Worm (Caenorhabditis elegans) whole organism, L4 larva: ENCODE results near the gene glb-16.

ENCODE experiments used
- D1046.2 ChIP-seq: fragments of 200-800 bp; sonication (Bioruptor generic); IDR thresholded peaks from 2 replicates; pipeline ENCODE4 v1.3.6; 2022; ENCODE audit warnings: missing genetic modification characterization, missing compliant biosample characterization
- F49E8.2 ChIP-seq: sonication (generic microtip); optimal IDR thresholded peaks from 2 replicates; lab custom pipeline; 2016; ENCODE audit warnings: missing compliant biosample characterization, mild to moderate bottlenecking, missing genetic modification characterization, borderline replicate concordance
- T26A8.4 ChIP-seq: fragments of 200-800 bp; sonication (Bioruptor generic); IDR thresholded peaks from 2 replicates; pipeline ENCODE4 v1.3.6; 2022; ENCODE audit warnings: missing genetic modification characterization, missing compliant biosample characterization
- Y48G9A.11 ChIP-seq: fragments of 200-800 bp; sonication (Bioruptor generic); IDR thresholded peaks from 2 replicates; pipeline ENCODE4 v1.3.6; 2022; ENCODE audit warnings: missing genetic modification reagents, missing genetic modification characterization, missing compliant biosample characterization
- aha-1 ChIP-seq: fragments of 150-350 bp; peaks from one replicate; lab custom pipeline; 2014; ENCODE audit warnings: missing biosample characterization, missing genetic modification characterization
- ama-1 ChIP-seq: fragments of 150-350 bp; optimal IDR thresholded peaks from 2 replicates; lab custom pipeline; 2014; ENCODE audit warnings: inconsistent platforms, mixed read lengths
- ceh-20 ChIP-seq: fragments of 200-800 bp; sonication (Bioruptor generic); IDR thresholded peaks from 2 replicates; pipeline ENCODE4 v1.3.6; 2022; ENCODE audit warnings: missing genetic modification reagents, missing genetic modification characterization, missing compliant biosample characterization
- daf-12 ChIP-seq: fragments of 150-350 bp; optimal IDR thresholded peaks from 2 replicates; lab custom pipeline; 2014; ENCODE audit warnings: missing biosample characterization, missing genetic modification reagents, missing genetic modification characterization
- daf-19 ChIP-seq: fragments of 200-800 bp; sonication (Bioruptor generic); conservative IDR thresholded peaks from 2 replicates; pipeline ENCODE4 v1.3.6; 2022; ENCODE audit warnings: missing genetic modification characterization, missing compliant biosample characterization
- dmd-6 ChIP-seq: fragments of 200-800 bp; sonication (Bioruptor generic); IDR thresholded peaks from 2 replicates; pipeline ENCODE4 v1.3.6; 2022; ENCODE audit warnings: missing genetic modification reagents, missing genetic modification characterization, missing compliant biosample characterization
- duxl-1 ChIP-seq: sonication (generic microtip); optimal IDR thresholded peaks from 2 replicates; lab custom pipeline; 2016; ENCODE audit warnings: mild to moderate bottlenecking, missing genetic modification characterization, moderate library complexity, missing compliant biosample characterization; ENCODE audit not compliant: poor library complexity
- egl-27 ChIP-seq: sonication (generic microtip); optimal IDR thresholded peaks from 3 replicates; lab custom pipeline; 2017; ENCODE audit warnings: missing biosample characterization, missing genetic modification reagents, missing genetic modification characterization
- egl-43 ChIP-seq: fragments of 200-800 bp; sonication (Bioruptor generic); IDR thresholded peaks from 2 replicates; pipeline ENCODE4 v1.3.6; 2022; ENCODE audit warnings: missing genetic modification reagents, missing genetic modification characterization, missing compliant biosample characterization
- fos-1 ChIP-seq: fragments of 150-350 bp; optimal IDR thresholded peaks from 2 replicates; lab custom pipeline; 2014; ENCODE audit warnings: missing biosample characterization, missing genetic modification characterization
- hlh-11 ChIP-seq: fragments of 200-800 bp; sonication (Bioruptor generic); optimal IDR thresholded peaks from 2 replicates; lab custom pipeline; 2018; ENCODE audit warnings: mild to moderate bottlenecking, missing genetic modification characterization, missing compliant biosample characterization
- hlh-30 ChIP-seq: sonication (generic microtip); optimal IDR thresholded peaks from 2 replicates; lab custom pipeline; 2017; ENCODE audit warnings: antibody characterized with exemption, mild to moderate bottlenecking, missing genetic modification characterization, missing compliant biosample characterization; ENCODE audit not compliant: insufficient read depth
- jun-1 ChIP-seq: fragments of 150-350 bp; optimal IDR thresholded peaks from 2 replicates; lab custom pipeline; 2014; ENCODE audit warnings: missing biosample characterization, missing genetic modification reagents, missing genetic modification characterization
- lin-1 ChIP-seq: fragments of 200-800 bp; sonication (Bioruptor generic); IDR thresholded peaks from 2 replicates; pipeline ENCODE4 v1.3.6; 2022; ENCODE audit warnings: missing genetic modification reagents, missing genetic modification characterization, missing compliant biosample characterization
- madf-5 ChIP-seq, 2 experiments: fragments of 200-800 bp; sonication (Bioruptor generic); IDR thresholded peaks; 2 replicates each; pipeline ENCODE4 v1.3.6; 2022; ENCODE audit warnings: missing compliant biosample characterization in 2 of 2, missing genetic modification characterization in 2 of 2
- madf-9 ChIP-seq: fragments of 200-800 bp; sonication (Bioruptor generic); conservative IDR thresholded peaks from 2 replicates; pipeline ENCODE4 v1.3.6; 2022; ENCODE audit warnings: missing genetic modification reagents, missing genetic modification characterization, missing compliant biosample characterization
- mdl-1 ChIP-seq, 2 experiments: fragments of 150-350 bp in 1 of 2; sonication (generic microtip) in 1 of 2; optimal IDR thresholded peaks; 2 replicates each; lab custom pipeline; 2014 to 2017; ENCODE audit warnings: missing biosample characterization in 2 of 2, missing genetic modification characterization in 2 of 2
- mep-1 ChIP-seq: fragments of 150-350 bp; sonication (generic microtip); optimal IDR thresholded peaks from 3 replicates; lab custom pipeline; 2014; ENCODE audit warnings: missing biosample characterization, missing genetic modification characterization
- mxl-3 ChIP-seq: fragments of 200-800 bp; sonication (Bioruptor generic); optimal IDR thresholded peaks from 2 replicates; lab custom pipeline; 2018; ENCODE audit warnings: mild to moderate bottlenecking, missing genetic modification characterization, missing compliant biosample characterization
- nhr-25 ChIP-seq: sonication (generic microtip); optimal IDR thresholded peaks from 2 replicates; lab custom pipeline; 2017; ENCODE audit warnings: missing genetic modification characterization, mild to moderate bottlenecking, missing compliant biosample characterization, antibody characterized with exemption, moderate library complexity, borderline replicate concordance; ENCODE audit not compliant: insufficient read depth
- nhr-42 ChIP-seq: fragments of 200-800 bp; sonication (Bioruptor generic); IDR thresholded peaks from 2 replicates; pipeline ENCODE4 v1.3.6; 2022; ENCODE audit warnings: missing genetic modification characterization, missing compliant biosample characterization
- nhr-6 ChIP-seq: fragments of 150-350 bp; optimal IDR thresholded peaks from 2 replicates; lab custom pipeline; 2014; ENCODE audit warnings: missing biosample characterization, missing genetic modification characterization
- nhr-77 ChIP-seq: fragments of 150-350 bp; optimal IDR thresholded peaks from 2 replicates; lab custom pipeline; 2014; ENCODE audit warnings: missing biosample characterization, missing genetic modification characterization
- set-16 ChIP-seq: fragments of 200-800 bp; sonication (Bioruptor generic); IDR thresholded peaks from 2 replicates; pipeline ENCODE4 v1.3.6; 2022; ENCODE audit warnings: missing genetic modification reagents, missing genetic modification characterization, missing compliant biosample characterization
- skn-1 ChIP-seq: fragments of 150-350 bp; optimal IDR thresholded peaks from 2 replicates; lab custom pipeline; 2014; ENCODE audit warnings: missing biosample characterization, missing genetic modification characterization
- snpc-1.2 ChIP-seq: fragments of 200-800 bp; sonication (Bioruptor generic); IDR thresholded peaks from 2 replicates; pipeline ENCODE4 v1.3.6; 2022; ENCODE audit warnings: missing genetic modification reagents, missing genetic modification characterization, missing compliant biosample characterization
- snpc-4 ChIP-seq: fragments of 150-350 bp; optimal IDR thresholded peaks from 2 replicates; lab custom pipeline; 2014; ENCODE audit warnings: missing biosample characterization, missing genetic modification characterization
- tra-1 ChIP-seq: fragments of 200-800 bp; sonication (Bioruptor generic); IDR thresholded peaks from 2 replicates; pipeline ENCODE4 v1.3.6; 2022; ENCODE audit warnings: missing genetic modification reagents, missing genetic modification characterization, missing compliant biosample characterization
- unc-130 ChIP-seq: sonication (generic microtip); optimal IDR thresholded peaks from 2 replicates; lab custom pipeline; 2016; ENCODE audit warnings: missing genetic modification reagents, missing genetic modification characterization, missing compliant biosample characterization
- unc-62 ChIP-seq, 3 experiments: fragments of 150-350 bp in 1 of 3; sonication (generic microtip); optimal IDR thresholded peaks in 2 of 3; peaks in 1 of 3; 1 replicate in 1 of 3; 2 replicates in 2 of 3; lab custom pipeline; 2014 to 2017; ENCODE audit warnings: missing biosample characterization in 3 of 3, missing genetic modification characterization in 3 of 3, missing genetic modification reagents in 3 of 3, missing genotype in 1 of 3
- vab-7 ChIP-seq: fragments of 200-800 bp; sonication (Bioruptor generic); IDR thresholded peaks from 2 replicates; pipeline ENCODE4 v1.3.6; 2022; ENCODE audit warnings: missing genetic modification reagents, missing genetic modification characterization, missing compliant biosample characterization
- zip-11 ChIP-seq: fragments of 200-800 bp; sonication (Bioruptor generic); IDR thresholded peaks from 2 replicates; pipeline ENCODE4 v1.3.6; 2022; ENCODE audit warnings: missing genetic modification characterization, missing compliant biosample characterization
- ztf-11 ChIP-seq: fragments of 150-350 bp; optimal IDR thresholded peaks from 2 replicates; lab custom pipeline; 2014; ENCODE audit warnings: missing biosample characterization, missing genetic modification characterization
- ztf-7 ChIP-seq: fragments of 150-350 bp; optimal IDR thresholded peaks from 2 replicates; lab custom pipeline; 2014; ENCODE audit warnings: missing biosample characterization, missing genetic modification characterization

glb-16 gene

DNA sequence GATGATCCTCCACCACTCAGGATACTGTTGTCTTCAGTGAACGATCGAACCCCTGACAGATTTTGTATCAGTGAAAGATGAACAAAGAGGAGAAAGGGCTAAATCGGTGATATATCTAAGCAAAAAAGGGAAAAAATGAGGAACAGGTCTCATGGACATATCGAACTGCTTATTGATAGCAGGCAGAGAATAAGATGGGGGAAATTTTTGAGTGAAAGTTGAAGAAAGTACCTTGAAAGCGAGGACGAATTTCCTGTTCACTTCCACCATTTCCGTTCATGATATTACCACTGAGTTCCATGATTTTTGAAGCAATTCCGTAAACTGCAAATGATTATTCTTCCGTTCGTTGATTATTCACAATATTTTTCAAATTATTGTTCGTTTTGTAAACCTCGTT is 13.4 kb upstream of the glb-16 start:
- TF ChIP-seq T26A8.4 (GFP tag; lab: Robert Waterston, UW) (no peak), mep-1 (tag; lab: Kevin White, UChicago) (no peak), snpc-1.2 (GFP tag; lab: Robert Waterston, UW) (no peak), F49E8.2 (tag; lab: Kevin White, UChicago) (no peak), fos-1 (tag; lab: Kevin White, UChicago) (no peak), madf-9 (GFP tag; lab: Robert Waterston, UW) (no peak), aha-1 (tag; lab: Kevin White, UChicago) (no peak), jun-1 (tag; lab: Kevin White, UChicago) (no peak), vab-7 (GFP tag; lab: Robert Waterston, UW) (no peak), unc-130 (GFP tag; lab: Kevin White, UChicago) (no peak), tra-1 (GFP tag; lab: Robert Waterston, UW) (no peak)
- TF ChIP-seq, all 104 proteins: peak for 0

DNA sequence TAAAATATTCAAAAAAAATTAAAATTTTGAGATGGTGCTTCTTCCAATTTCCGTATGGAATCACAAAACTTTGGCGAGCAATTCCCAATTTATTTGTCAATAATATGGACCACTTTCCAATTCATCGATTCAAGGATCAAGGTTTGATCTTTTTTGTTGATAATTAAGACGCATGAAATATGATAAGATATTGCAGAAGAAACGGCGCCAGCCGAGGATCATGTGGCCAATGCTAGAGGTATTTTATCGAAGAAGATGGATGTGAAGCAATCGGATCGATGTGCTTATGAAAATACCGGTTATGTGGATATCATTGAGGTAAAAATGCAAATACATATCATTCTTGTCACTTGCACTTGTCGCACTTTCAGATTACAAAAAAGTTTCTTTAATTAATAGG is 10.5 kb upstream of the glb-16 start:
- TF ChIP-seq mxl-3 (GFP tag; lab: Kevin White, UChicago) (peak; percentile 3), egl-43 (GFP tag; lab: Robert Waterston, UW) (no peak), nhr-42 (GFP tag; lab: Robert Waterston, UW) (no peak)

DNA sequence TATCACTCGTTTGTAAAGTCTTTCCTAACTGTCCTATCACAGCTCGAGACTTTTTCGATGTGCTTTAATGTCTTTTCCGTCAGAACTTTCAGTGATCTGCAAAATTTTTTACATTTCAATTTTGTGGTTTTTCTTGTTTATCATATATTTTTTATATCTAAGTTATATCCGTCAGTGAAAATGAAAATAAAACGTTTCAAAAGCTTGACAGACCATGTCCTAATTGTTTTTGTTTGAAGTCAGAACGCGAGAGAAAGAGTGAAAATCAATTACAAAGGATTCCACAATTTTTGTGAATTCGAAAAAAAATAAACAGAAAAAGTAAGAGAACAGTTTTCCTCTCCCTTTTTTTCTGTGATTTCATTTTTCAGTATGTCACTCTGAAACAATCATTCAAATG is 8.2 kb upstream of the glb-16 start, which contains the start of gene F46C8.1:
Gene F46C8.1, plus strand, starts transcription at position 301 of the 400 bp plus-strand sequence.
- TF ChIP-seq unc-62 (GFP tag; optimal IDR thresholded peaks at IDR 0.05 in 1 of 2; lab: Kevin White, UChicago) (no peak), unc-62 (tag; optimal IDR thresholded peaks at IDR 0.05; lab: Kevin White, UChicago) (no peak), dmd-6 (GFP tag; lab: Robert Waterston, UW) (no peak), nhr-6 (tag; lab: Kevin White, UChicago) (no peak), duxl-1 (tag; lab: Kevin White, UChicago) (no peak), hlh-11 (tag; lab: Kevin White, UChicago) (no peak), daf-12 (tag; lab: Kevin White, UChicago) (no peak), Y48G9A.11 (GFP tag; lab: Robert Waterston, UW) (no peak), ceh-20 (GFP tag; lab: Robert Waterston, UW) (no peak), nhr-77 (tag; lab: Kevin White, UChicago) (no peak), daf-19 (GFP tag; lab: Robert Waterston, UW) (no peak)

- TF ChIP-seq set-16: peak; percentile 89
- TF ChIP-seq madf-5 (GFP tag; IDR thresholded peaks at IDR 0.05; lab: Robert Waterston, UW): 0 out of 4 replicates have a peak, but pooled peaks of 1 of the 2 experiments have one; percentile 22
- no peak for TF ChIP-seq ztf-7
- no peak for TF ChIP-seq madf-9 (GFP tag; lab: Robert Waterston, UW)
Measured at ce11 chrX:7547696-7548095, 7.8 kb upstream of the glb-16 start.

- TF ChIP-seq ztf-11 (tag; lab: Kevin White, UChicago) (no peak), zip-11 (GFP tag; lab: Robert Waterston, UW) (no peak), nhr-42 (GFP tag; lab: Robert Waterston, UW) (no peak), T26A8.4 (GFP tag; lab: Robert Waterston, UW) (no peak), nhr-25 (no peak), D1046.2 (no peak), skn-1 (tag; lab: Kevin White, UChicago) (no peak), ama-1 (lab: Kevin White, UChicago) (no peak), hlh-30 (tag; lab: Kevin White, UChicago) (no peak), egl-27 (tag; lab: Kevin White, UChicago) (no peak), Y48G9A.11 (GFP tag; lab: Robert Waterston, UW) (no peak), aha-1 (tag; lab: Kevin White, UChicago) (no peak), lin-1 (GFP tag; lab: Robert Waterston, UW) (no peak), unc-130 (GFP tag; lab: Kevin White, UChicago) (no peak), hlh-11 (tag; lab: Kevin White, UChicago) (no peak), snpc-4 (tag; lab: Kevin White, UChicago) (no peak), vab-7 (GFP tag; lab: Robert Waterston, UW) (no peak), ztf-7 (no peak), mdl-1 (tag; optimal IDR thresholded peaks at IDR 0.05; lab: Kevin White, UChicago) (no peak), jun-1 (tag; lab: Kevin White, UChicago) (no peak)
Measured at ce11 chrX:7546509-7546908, 6.6 kb upstream of the glb-16 start, which contains the start of gene col-174. Gene col-174 (plus strand): TSS chrX:7546809.
